Worm (Caenorhabditis elegans): ENCODE results near the gene nlp-19.

DNA sequence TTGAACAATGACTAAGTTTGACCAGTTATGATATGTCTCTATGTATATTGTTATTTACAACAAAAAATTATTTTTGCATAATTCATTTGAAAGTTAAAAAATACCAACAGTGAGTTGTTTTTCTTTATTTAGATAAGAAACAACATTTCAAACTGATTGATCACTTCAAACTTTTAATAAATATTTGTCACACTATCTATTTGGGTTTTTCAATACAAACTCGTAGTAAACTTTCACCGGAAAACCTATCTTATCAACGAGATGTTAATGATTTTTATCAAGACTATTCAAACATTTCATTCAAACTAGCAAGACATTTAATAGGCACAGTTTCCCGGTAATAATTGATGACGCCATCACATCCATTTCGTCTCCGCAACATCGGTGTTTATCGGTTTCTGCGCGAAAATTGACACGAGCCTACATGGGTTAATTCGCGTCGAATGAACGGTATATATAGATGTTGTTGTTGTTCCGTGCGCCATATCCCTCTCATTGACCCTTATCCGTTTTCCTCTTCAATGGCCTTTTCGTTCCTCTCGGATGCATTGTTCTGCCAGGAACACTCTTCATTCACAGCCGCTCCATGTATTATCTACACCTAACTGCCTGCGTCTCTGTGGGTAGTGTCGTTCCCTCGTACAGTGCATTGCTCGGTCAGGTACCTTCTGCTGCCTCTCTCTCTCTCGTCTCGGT lies 31.8 kb downstream of the nlp-19 start:
- TF ChIP-seq C38D4.7 (GFP tag; optimal IDR thresholded peaks at IDR 0.05) (no peak), Y22D7AL.16 (tag; optimal IDR thresholded peaks at IDR 0.05) (no peak), sdc-2 (tag; optimal IDR thresholded peaks at IDR 0.05) (peak; percentile 52), pax-1 (tag; optimal IDR thresholded peaks at IDR 0.05) (no peak), unc-86 (tag; optimal IDR thresholded peaks at IDR 0.05) (no peak), fkh-10 (GFP tag; optimal IDR thresholded peaks at IDR 0.05) (no peak), ama-1 (optimal IDR thresholded peaks at IDR 0.05) (no peak), hlh-6 (tag; optimal IDR thresholded peaks at IDR 0.05) (no peak), unc-55 (GFP tag; optimal IDR thresholded peaks at IDR 0.05) (no peak)

Data from whole organism, late embryonic.